Worm (Caenorhabditis elegans) whole organism, L2 larva: ENCODE measurements around the gene F13B12.3.

Experiments used
- Y55F3AM.14 ChIP-seq: fragments of 200-800 bp; sonication (Bioruptor generic); optimal IDR thresholded peaks from 2 replicates; lab custom pipeline; 2018; ENCODE audit warnings: mild to moderate bottlenecking, missing genetic modification characterization, missing compliant biosample characterization
- ama-1 ChIP-seq: fragments of 150-350 bp; optimal IDR thresholded peaks from 2 replicates; lab custom pipeline; 2018; ENCODE audit warnings: inconsistent platforms
- egl-27 ChIP-seq: sonication (generic microtip); optimal IDR thresholded peaks from 3 replicates; lab custom pipeline; 2017; ENCODE audit warnings: missing biosample characterization, missing genetic modification reagents, missing genetic modification characterization
- fos-1 ChIP-seq: fragments of 150-350 bp; optimal IDR thresholded peaks from 2 replicates; lab custom pipeline; 2014; ENCODE audit warnings: missing biosample characterization, missing genetic modification characterization
- lin-11 ChIP-seq: fragments of 150-350 bp; sonication (generic microtip); optimal IDR thresholded peaks from 2 replicates; lab custom pipeline; 2014; ENCODE audit warnings: missing biosample characterization, missing genetic modification characterization, inconsistent platforms, mixed read lengths
- mdl-1 ChIP-seq, 2 experiments: fragments of 150-350 bp in 1 of 2; sonication (generic microtip) in 1 of 2; optimal IDR thresholded peaks; 2 replicates each; lab custom pipeline; 2017; ENCODE audit warnings: missing biosample characterization in 2 of 2, missing genetic modification characterization in 2 of 2
- nhr-11 ChIP-seq: fragments of 150-350 bp; optimal IDR thresholded peaks from 2 replicates; lab custom pipeline; 2014; ENCODE audit warnings: missing biosample characterization, missing genetic modification characterization
- nhr-25 ChIP-seq: fragments of 150-350 bp; sonication (generic microtip); optimal IDR thresholded peaks from 3 replicates; lab custom pipeline; 2014; ENCODE audit warnings: missing biosample characterization, missing genetic modification characterization
- snpc-4 ChIP-seq: fragments of 150-350 bp; optimal IDR thresholded peaks from 2 replicates; lab custom pipeline; 2014; ENCODE audit warnings: missing biosample characterization, missing genetic modification characterization
- unc-55 ChIP-seq: fragments of 150-350 bp; sonication (generic microtip); optimal IDR thresholded peaks from 3 replicates; lab custom pipeline; 2014; ENCODE audit warnings: missing biosample characterization, missing genetic modification reagents, missing genetic modification characterization
- unc-62 ChIP-seq: fragments of 150-350 bp; optimal IDR thresholded peaks from 2 replicates; lab custom pipeline; 2014; ENCODE audit warnings: missing biosample characterization, missing genetic modification reagents, missing genetic modification characterization
- ztf-11 ChIP-seq: sonication (generic microtip); optimal IDR thresholded peaks from 2 replicates; lab custom pipeline; 2017; ENCODE audit warnings: missing biosample characterization, missing genetic modification characterization
- ztf-4 ChIP-seq: fragments of 150-350 bp; optimal IDR thresholded peaks from 2 replicates; lab custom pipeline; 2014; ENCODE audit warnings: missing biosample characterization, missing genetic modification characterization

- TF ChIP-seq unc-55 (GFP tag; lab: Kevin White, UChicago): no peak
- no peak for TF ChIP-seq snpc-4 (tag; lab: Kevin White, UChicago)
- no peak for TF ChIP-seq ztf-4 (tag; lab: Kevin White, UChicago)
- TF ChIP-seq ama-1 (lab: Kevin White, UChicago): no peak
- no peak for TF ChIP-seq mdl-1 (tag; optimal IDR thresholded peaks at IDR 0.05; lab: Kevin White, UChicago)
- no peak for TF ChIP-seq egl-27 (tag; lab: Kevin White, UChicago)
- TF ChIP-seq fos-1: no peak
- TF ChIP-seq Y55F3AM.14: no peak
- TF ChIP-seq lin-11 (tag; lab: Kevin White, UChicago): no peak
- TF ChIP-seq ztf-11 (tag; lab: Kevin White, UChicago): no peak
- TF ChIP-seq unc-62 (GFP tag; lab: Kevin White, UChicago): no peak
- no peak for TF ChIP-seq nhr-25
- no peak for TF ChIP-seq nhr-11 (tag; lab: Kevin White, UChicago)
Observed at ce11 chrIV:10417781-10418180, 21.1 kb upstream of the F13B12.3 start, which contains the start of gene F13B12.6.
